Fruit fly (Drosophila melanogaster) whole organism, adult: Measurements from ENCODE around the gene lin-28.

Experiments
- CG1620 ChIP-seq: fragments of 200-800 bp; sonication (Bioruptor generic); optimal IDR thresholded peaks from 2 replicates; lab custom pipeline; 2016; ENCODE audit warnings: missing biosample characterization, missing genetic modification characterization
- ovo ChIP-seq: fragments of 200-800 bp; sonication (Bioruptor generic); optimal IDR thresholded peaks from 2 replicates; lab custom pipeline; 2016; ENCODE audit warnings: missing biosample characterization, missing genetic modification characterization

- no peak for TF ChIP-seq ovo (GFP tag; lab: Kevin White, UChicago)
- TF ChIP-seq CG1620 (GFP tag; lab: Kevin White, UChicago) = no peak
Observed at dm6 chr3L:5643733-5644132, 10.7 kb upstream of the lin-28 start.
